Worm (Caenorhabditis elegans): ENCODE results near the gene wapl-1.

ce11 chrIV:4423885-4424284 is 21.7 kb downstream of the wapl-1 start:
- TF ChIP-seq nhr-77 (tag; optimal IDR thresholded peaks at IDR 0.05) (no peak), snpc-4 (tag; optimal IDR thresholded peaks at IDR 0.05) (no peak), elt-2 (tag; optimal IDR thresholded peaks at IDR 0.05) (no peak), mdl-1 (tag; optimal IDR thresholded peaks at IDR 0.05) (no peak), nhr-43 (tag; optimal IDR thresholded peaks at IDR 0.05; ENCODE audit: poor library complexity, severe bottlenecking) (no peak), aly-2 (tag; optimal IDR thresholded peaks at IDR 0.05) (no peak), jun-1 (tag; optimal IDR thresholded peaks at IDR 0.05) (no peak), unc-62 (GFP tag; optimal IDR thresholded peaks at IDR 0.05) (no peak), nhr-11 (tag; optimal IDR thresholded peaks at IDR 0.05) (no peak), tbx-2 (tag; optimal IDR thresholded peaks at IDR 0.05) (no peak), unc-39 (tag; optimal IDR thresholded peaks at IDR 0.05) (no peak), R02D3.7 (tag; optimal IDR thresholded peaks at IDR 0.05) (no peak)

All from whole organism, L3 larva.